Fruit fly (Drosophila melanogaster) whole organism, embryonic: ENCODE measurements around the gene CG46522.
"Not testable (repeated sequence)": the region's sequence is repeated elsewhere in the genome, so short reads cannot be mapped to it uniquely, and the experiment has no call there.

Experiments
- Atf-2 ChIP-seq: fragments of 200-800 bp; sonication (Bioruptor generic); optimal IDR thresholded peaks from 2 replicates; lab custom pipeline; 2016; ENCODE audit warnings: missing biosample characterization, missing genetic modification characterization
- Bteb2 ChIP-seq: fragments of 200-800 bp; sonication (Bioruptor generic); optimal IDR thresholded peaks from 2 replicates; lab custom pipeline; 2016; ENCODE audit warnings: missing biosample characterization, missing genetic modification characterization
- CG11504 ChIP-seq: fragments of 200-800 bp; sonication (Bioruptor generic); optimal IDR thresholded peaks from 3 replicates; lab custom pipeline; 2019; ENCODE audit warnings: missing biosample characterization, mild to moderate bottlenecking, missing genetic modification characterization, moderate library complexity
- CG12299 ChIP-seq: fragments of 200-800 bp; sonication (Bioruptor generic); optimal IDR thresholded peaks from 2 replicates; lab custom pipeline; 2018; ENCODE audit warnings: missing biosample characterization, mild to moderate bottlenecking, missing genetic modification characterization
- CG15601 ChIP-seq: fragments of 200-800 bp; sonication (Bioruptor generic); optimal IDR thresholded peaks from 3 replicates; lab custom pipeline; 2019; ENCODE audit warnings: missing biosample characterization, mild to moderate bottlenecking, missing genetic modification characterization, moderate library complexity
- CG32532 ChIP-seq: fragments of 200-800 bp; sonication (Bioruptor generic); IDR thresholded peaks from 2 replicates; pipeline ENCODE4 v1.3.6; 2022; ENCODE audit warnings: missing biosample characterization, missing genetic modification characterization
- CG34376 ChIP-seq: fragments of 200-800 bp; sonication (Bioruptor generic); optimal IDR thresholded peaks from 2 replicates; lab custom pipeline; 2018; ENCODE audit warnings: missing biosample characterization, mild to moderate bottlenecking, missing genetic modification characterization
- CG3726 ChIP-seq: fragments of 200-800 bp; sonication (Bioruptor generic); IDR thresholded peaks from 3 replicates; pipeline ENCODE4, ENCODE4 v1.3.6; 2022; ENCODE audit warnings: missing biosample characterization, missing genetic modification characterization
- CHES-1-like ChIP-seq: fragments of 200-800 bp; sonication (Bioruptor generic); optimal IDR thresholded peaks from 2 replicates; lab custom pipeline; 2016; ENCODE audit warnings: missing biosample characterization, missing genetic modification characterization
- CkIIα-i1 ChIP-seq: fragments of 200-800 bp; sonication (Bioruptor generic); IDR thresholded peaks from 2 replicates; pipeline ENCODE4 v1.3.6; 2022; ENCODE audit warnings: missing biosample characterization, missing genetic modification characterization
- Doc2 ChIP-seq: fragments of 200-800 bp; sonication (Bioruptor generic); IDR thresholded peaks from 2 replicates; pipeline ENCODE4 v1.3.6; 2022; ENCODE audit warnings: missing biosample characterization, missing genetic modification characterization
- Ets65A ChIP-seq: fragments of 200-800 bp; sonication (Bioruptor generic); peaks from one replicate; lab custom pipeline; 2016; ENCODE audit warnings: missing biosample characterization, missing genetic modification characterization
- NFAT ChIP-seq: fragments of 200-800 bp; sonication (Bioruptor generic); IDR thresholded peaks from 2 replicates; pipeline ENCODE4 v1.3.6; 2022; ENCODE audit warnings: missing biosample characterization, missing genetic modification characterization
- NK7.1 ChIP-seq: fragments of 200-800 bp; sonication (Bioruptor generic); optimal IDR thresholded peaks from 3 replicates; lab custom pipeline; 2016; ENCODE audit warnings: missing biosample characterization, missing genetic modification characterization
- Nf-YA ChIP-seq: fragments of 200-800 bp; sonication (Bioruptor generic); IDR thresholded peaks from 2 replicates; pipeline ENCODE4 v1.3.6; 2022; ENCODE audit warnings: missing biosample characterization, missing genetic modification characterization
- Nf-YB ChIP-seq: fragments of 200-800 bp; sonication (Bioruptor generic); optimal IDR thresholded peaks from 3 replicates; lab custom pipeline; 2019; ENCODE audit warnings: missing biosample characterization, mild to moderate bottlenecking, missing genetic modification characterization, moderate library complexity
- Stat92E ChIP-seq, 3 experiments: fragments of >200 bp in 2 of 3; fragments of 200-800 bp in 1 of 3; sonication (Bioruptor generic) in 1 of 3; optimal IDR thresholded peaks; 2 replicates each; lab custom pipeline; 2017 to 2019; ENCODE audit warnings: missing biosample characterization in 3 of 3, missing genetic modification characterization in 3 of 3, mild to moderate bottlenecking in 1 of 3, moderate library complexity in 1 of 3
- al ChIP-seq: fragments of 200-800 bp; sonication (Bioruptor generic); IDR thresholded peaks from 2 replicates; pipeline ENCODE4 v1.3.6; 2022; ENCODE audit warnings: missing biosample characterization, missing genetic modification characterization
- caup ChIP-seq: fragments of 200-800 bp; sonication (Bioruptor generic); optimal IDR thresholded peaks from 3 replicates; lab custom pipeline; 2017; ENCODE audit warnings: missing biosample characterization, mild to moderate bottlenecking, missing genetic modification characterization, moderate library complexity; ENCODE audit not compliant: severe bottlenecking
- ham ChIP-seq: fragments of 200-800 bp; sonication (Bioruptor generic); IDR thresholded peaks from 2 replicates; pipeline ENCODE4 v1.3.6; 2022; ENCODE audit warnings: missing biosample characterization, missing genetic modification characterization
- hbn ChIP-seq: fragments of 200-800 bp; sonication (Bioruptor generic); IDR thresholded peaks from 2 replicates; pipeline ENCODE4 v1.3.6; 2022; ENCODE audit warnings: missing biosample characterization, missing genetic modification characterization; ENCODE audit not compliant: partially characterized antibody
- otp ChIP-seq: fragments of 200-800 bp; sonication (Bioruptor generic); IDR thresholded peaks from 3 replicates; pipeline ENCODE4, ENCODE4 v1.3.6; 2022; ENCODE audit warnings: missing biosample characterization, missing genetic modification characterization
- phol ChIP-seq: fragments of 200-800 bp; sonication (Bioruptor generic); optimal IDR thresholded peaks from 3 replicates; lab custom pipeline; 2018; ENCODE audit warnings: missing biosample characterization, mild to moderate bottlenecking, missing genetic modification characterization, moderate library complexity
- toy ChIP-seq: fragments of 200-800 bp; sonication (Bioruptor generic); IDR thresholded peaks from 2 replicates; pipeline ENCODE4 v1.3.6; 2022; ENCODE audit warnings: missing biosample characterization, missing genetic modification characterization

Gene CG46522

DNA sequence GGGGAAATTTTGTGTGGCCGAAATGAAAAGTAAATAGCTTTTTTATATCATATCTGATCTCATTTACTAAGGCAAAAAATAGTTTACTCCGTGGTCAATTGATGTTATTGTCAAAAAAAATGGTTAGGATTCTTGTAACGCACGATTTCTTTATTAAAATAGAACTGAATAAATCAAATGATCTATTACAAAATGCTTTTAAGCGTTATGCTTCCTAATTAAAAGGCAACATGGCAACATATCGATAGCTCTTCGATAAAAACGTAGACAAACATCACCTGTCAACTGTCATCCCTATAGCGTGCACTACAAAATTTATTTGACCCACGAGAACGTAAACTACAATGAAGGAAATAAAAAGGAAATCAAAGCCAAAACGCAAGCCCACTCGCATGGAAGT is at the start of gene CG46522:
TSS of gene CG46522 (plus strand) at position 301 of the 400 bp plus-strand sequence.
- not testable (repeated sequence) for TF ChIP-seq NFAT; Doc2 (GFP tag; lab: Robert Waterston, UW); CG32532

DNA sequence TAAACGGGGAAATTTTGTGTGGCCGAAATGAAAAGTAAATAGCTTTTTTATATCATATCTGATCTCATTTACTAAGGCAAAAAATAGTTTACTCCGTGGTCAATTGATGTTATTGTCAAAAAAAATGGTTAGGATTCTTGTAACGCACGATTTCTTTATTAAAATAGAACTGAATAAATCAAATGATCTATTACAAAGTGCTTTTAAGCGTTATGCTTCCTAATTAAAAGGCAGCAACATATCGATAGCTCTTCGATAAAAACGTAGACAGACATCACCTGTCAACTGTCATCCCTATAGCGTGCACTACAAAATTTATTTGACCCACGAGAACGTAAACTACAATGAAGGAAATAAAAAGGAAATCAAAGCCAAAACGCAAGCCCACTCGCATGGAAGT is 49.5 kb upstream of the CG46522 start, which contains the start of gene CG46514:
TSS of gene CG46514 (plus strand) at position 301 of the 400 bp plus-strand sequence.
- TF ChIP-seq CG15601 (tag; lab: Kevin White, UChicago); CG3726 (GFP tag; lab: Robert Waterston, UW); phol (tag; lab: Kevin White, UChicago): not testable (repeated sequence)

DNA sequence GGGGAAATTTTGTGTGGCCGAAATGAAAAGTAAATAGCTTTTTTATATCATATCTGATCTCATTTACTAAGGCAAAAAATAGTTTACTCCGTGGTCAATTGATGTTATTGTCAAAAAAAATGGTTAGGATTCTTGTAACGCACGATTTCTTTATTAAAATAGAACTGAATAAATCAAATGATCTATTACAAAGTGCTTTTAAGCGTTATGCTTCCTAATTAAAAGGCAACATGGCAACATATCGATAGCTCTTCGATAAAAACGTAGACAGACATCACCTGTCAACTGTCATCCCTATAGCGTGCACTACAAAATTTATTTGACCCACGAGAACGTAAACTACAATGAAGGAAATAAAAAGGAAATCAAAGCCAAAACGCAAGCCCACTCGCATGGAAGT is 44.5 kb upstream of the CG46522 start, which contains the start of gene CG46515:
TSS of gene CG46515 (plus strand) at position 301 of the 400 bp plus-strand sequence.
- not testable (repeated sequence) for TF ChIP-seq Bteb2 (GFP tag; lab: Kevin White, UChicago); Nf-YA (GFP tag; lab: Robert Waterston, UW); Atf-2 (GFP tag; lab: Kevin White, UChicago)

DNA sequence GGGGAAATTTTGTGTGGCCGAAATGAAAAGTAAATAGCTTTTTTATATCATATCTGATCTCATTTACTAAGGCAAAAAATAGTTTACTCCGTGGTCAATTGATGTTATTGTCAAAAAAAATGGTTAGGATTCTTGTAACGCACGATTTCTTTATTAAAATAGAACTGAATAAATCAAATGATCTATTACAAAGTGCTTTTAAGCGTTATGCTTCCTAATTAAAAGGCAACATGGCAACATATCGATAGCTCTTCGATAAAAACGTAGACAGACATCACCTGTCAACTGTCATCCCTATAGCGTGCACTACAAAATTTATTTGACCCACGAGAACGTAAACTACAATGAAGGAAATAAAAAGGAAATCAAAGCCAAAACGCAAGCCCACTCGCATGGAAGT is 34.4 kb upstream of the CG46522 start, which contains the start of gene CG46516:
TSS of gene CG46516 (plus strand) at position 301 of the 400 bp plus-strand sequence.
- not testable (repeated sequence) for TF ChIP-seq Ets65A (GFP tag; lab: Kevin White, UChicago); Nf-YB (GFP tag; lab: Kevin White, UChicago); CG11504

DNA sequence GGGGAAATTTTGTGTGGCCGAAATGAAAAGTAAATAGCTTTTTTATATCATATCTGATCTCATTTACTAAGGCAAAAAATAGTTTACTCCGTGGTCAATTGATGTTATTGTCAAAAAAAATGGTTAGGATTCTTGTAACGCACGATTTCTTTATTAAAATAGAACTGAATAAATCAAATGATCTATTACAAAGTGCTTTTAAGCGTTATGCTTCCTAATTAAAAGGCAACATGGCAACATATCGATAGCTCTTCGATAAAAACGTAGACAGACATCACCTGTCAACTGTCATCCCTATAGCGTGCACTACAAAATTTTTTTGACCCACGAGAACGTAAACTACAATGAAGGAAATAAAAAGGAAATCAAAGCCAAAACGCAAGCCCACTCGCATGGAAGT is 29.3 kb upstream of the CG46522 start, which contains the start of gene CG46517:
TSS of gene CG46517 (plus strand) at position 301 of the 400 bp plus-strand sequence.
- not testable (repeated sequence) for TF ChIP-seq NK7.1 (GFP tag; lab: Kevin White, UChicago); otp (GFP tag; lab: Robert Waterston, UW); Stat92E (GFP tag; optimal IDR thresholded peaks at IDR 0.05; lab: Kevin White, UChicago)

DNA sequence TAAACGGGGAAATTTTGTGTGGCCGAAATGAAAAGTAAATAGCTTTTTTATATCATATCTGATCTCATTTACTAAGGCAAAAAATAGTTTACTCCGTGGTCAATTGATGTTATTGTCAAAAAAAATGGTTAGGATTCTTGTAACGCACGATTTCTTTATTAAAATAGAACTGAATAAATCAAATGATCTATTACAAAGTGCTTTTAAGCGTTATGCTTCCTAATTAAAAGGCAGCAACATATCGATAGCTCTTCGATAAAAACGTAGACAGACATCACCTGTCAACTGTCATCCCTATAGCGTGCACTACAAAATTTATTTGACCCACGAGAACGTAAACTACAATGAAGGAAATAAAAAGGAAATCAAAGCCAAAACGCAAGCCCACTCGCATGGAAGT is 20.1 kb upstream of the CG46522 start, which contains the start of gene CG46518:
TSS of gene CG46518 (plus strand) at position 301 of the 400 bp plus-strand sequence.
- TF ChIP-seq CG12299 (tag; lab: Kevin White, UChicago); CG34376 (GFP tag; lab: Kevin White, UChicago); CkIIα-i1 (GFP tag; lab: Robert Waterston, UW): not testable (repeated sequence)
- TF ChIP-seq, all 482 proteins: peak for 0; not testable (repeated sequence) for 482

DNA sequence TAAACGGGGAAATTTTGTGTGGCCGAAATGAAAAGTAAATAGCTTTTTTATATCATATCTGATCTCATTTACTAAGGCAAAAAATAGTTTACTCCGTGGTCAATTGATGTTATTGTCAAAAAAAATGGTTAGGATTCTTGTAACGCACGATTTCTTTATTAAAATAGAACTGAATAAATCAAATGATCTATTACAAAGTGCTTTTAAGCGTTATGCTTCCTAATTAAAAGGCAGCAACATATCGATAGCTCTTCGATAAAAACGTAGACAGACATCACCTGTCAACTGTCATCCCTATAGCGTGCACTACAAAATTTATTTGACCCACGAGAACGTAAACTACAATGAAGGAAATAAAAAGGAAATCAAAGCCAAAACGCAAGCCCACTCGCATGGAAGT is 15.1 kb upstream of the CG46522 start, which contains the start of gene CG46519:
TSS of gene CG46519 (plus strand) at position 301 of the 400 bp plus-strand sequence.
- TF ChIP-seq ham (GFP tag; lab: Robert Waterston, UW); caup (GFP tag; lab: Kevin White, UChicago); CHES-1-like (GFP tag; lab: Kevin White, UChicago): not testable (repeated sequence)
- TF ChIP-seq, all 482 proteins: peak for 0; not testable (repeated sequence) for 482

DNA sequence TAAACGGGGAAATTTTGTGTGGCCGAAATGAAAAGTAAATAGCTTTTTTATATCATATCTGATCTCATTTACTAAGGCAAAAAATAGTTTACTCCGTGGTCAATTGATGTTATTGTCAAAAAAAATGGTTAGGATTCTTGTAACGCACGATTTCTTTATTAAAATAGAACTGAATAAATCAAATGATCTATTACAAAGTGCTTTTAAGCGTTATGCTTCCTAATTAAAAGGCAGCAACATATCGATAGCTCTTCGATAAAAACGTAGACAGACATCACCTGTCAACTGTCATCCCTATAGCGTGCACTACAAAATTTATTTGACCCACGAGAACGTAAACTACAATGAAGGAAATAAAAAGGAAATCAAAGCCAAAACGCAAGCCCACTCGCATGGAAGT is 10.1 kb upstream of the CG46522 start, which contains the start of gene CG46520:
TSS of gene CG46520 (plus strand) at position 301 of the 400 bp plus-strand sequence.
- TF ChIP-seq toy; al (GFP tag; lab: Robert Waterston, UW); hbn (GFP tag; lab: Robert Waterston, UW): not testable (repeated sequence)
